Fruit fly (Drosophila melanogaster): ENCODE results near the gene Ptip.

Gene Ptip

dm6 chr3L:14049620-14050253, 20.8 kb upstream of the Ptip start, which contains the start of gene Neurl4 (continued):
- no peak for TF ChIP-seq CG8290 (GFP tag; optimal IDR thresholded peaks at IDR 0.05)
- no peak for TF ChIP-seq CG8290 (tag; optimal IDR thresholded peaks at IDR 0.05)
- TF ChIP-seq CG34376 (GFP tag; optimal IDR thresholded peaks at IDR 0.05): no peak
- no peak for TF ChIP-seq CG10431 (GFP tag; optimal IDR thresholded peaks at IDR 0.05)
- TF ChIP-seq Elba2 (GFP tag; optimal IDR thresholded peaks at IDR 0.05): peak; percentile 63
- no peak for TF ChIP-seq nom (GFP tag; optimal IDR thresholded peaks at IDR 0.05)
- TF ChIP-seq HLH4C (GFP tag; IDR thresholded peaks at IDR 0.05; ENCODE audit: partially characterized antibody): no peak
- TF ChIP-seq sna (GFP tag; IDR thresholded peaks at IDR 0.05; ENCODE audit: partially characterized antibody): no peak
- TF ChIP-seq Meics (GFP tag; optimal IDR thresholded peaks at IDR 0.05): no peak
- peak; percentile 63; the same call in 2 of the 3 replicates for TF ChIP-seq dysf (GFP tag; IDR thresholded peaks at IDR 0.05)
- no peak for TF ChIP-seq Nf-YB (GFP tag; optimal IDR thresholded peaks at IDR 0.05)
- TF ChIP-seq CG3407 (GFP tag; optimal IDR thresholded peaks at IDR 0.05): peak; percentile 8
- TF ChIP-seq CG30403 (GFP tag; optimal IDR thresholded peaks at IDR 0.05): peak; percentile 61
- TF ChIP-seq Eip74EF (GFP tag; optimal IDR thresholded peaks at IDR 0.05): no peak
- no peak for TF ChIP-seq CG17568 (GFP tag; optimal IDR thresholded peaks at IDR 0.05)
- TF ChIP-seq zen2 (GFP tag; IDR thresholded peaks at IDR 0.05; ENCODE audit: partially characterized antibody): no peak
- TF ChIP-seq pum (GFP tag; optimal IDR thresholded peaks at IDR 0.05): peak; percentile 62
- 0 out of 3 replicates have a peak, but pooled peaks have one; percentile 8 for TF ChIP-seq so (GFP tag; IDR thresholded peaks at IDR 0.05)
- TF ChIP-seq Doc2 (GFP tag; IDR thresholded peaks at IDR 0.05): no peak
- peak; percentile 78 for TF ChIP-seq CG1233 (GFP tag; optimal IDR thresholded peaks at IDR 0.05)
- TF ChIP-seq jing (GFP tag; optimal IDR thresholded peaks at IDR 0.05): peak; percentile 38
- peak; percentile 23 for TF ChIP-seq Usf (GFP tag; optimal IDR thresholded peaks at IDR 0.05)
- peak; percentile 60 for TF ChIP-seq Dek (tag; optimal IDR thresholded peaks at IDR 0.05)
- 0 out of 2 replicates have a peak, but pooled peaks have one; percentile 4 for TF ChIP-seq NFAT (GFP tag; IDR thresholded peaks at IDR 0.05)
- TF ChIP-seq jigr1 (GFP tag; IDR thresholded peaks at IDR 0.05): no peak
- TF ChIP-seq Optix (GFP tag; IDR thresholded peaks at IDR 0.05): no peak
- peak; percentile 74 for TF ChIP-seq bab2 (GFP tag; optimal IDR thresholded peaks at IDR 0.05)
- TF ChIP-seq ara (GFP tag; IDR thresholded peaks at IDR 0.05): no peak
- TF ChIP-seq CG2678 (tag; optimal IDR thresholded peaks at IDR 0.05): no peak
- TF ChIP-seq fu2 (GFP tag; optimal IDR thresholded peaks at IDR 0.05): peak; percentile 66
- no peak for TF ChIP-seq B-H2 (GFP tag; optimal IDR thresholded peaks at IDR 0.05)
- TF ChIP-seq maf-S (GFP tag; optimal IDR thresholded peaks at IDR 0.05): peak; percentile 42
- TF ChIP-seq Lim3 (GFP tag; IDR thresholded peaks at IDR 0.05): no peak
- TF ChIP-seq ftz-f1 (GFP tag; optimal IDR thresholded peaks at IDR 0.05): no peak
- peak; percentile 60; the same call in 2 of the 3 replicates for TF ChIP-seq tgo (GFP tag; IDR thresholded peaks at IDR 0.05)
- 0 out of 4 replicates have a peak, but pooled peaks have one; percentile 15 for TF ChIP-seq Dll (GFP tag; IDR thresholded peaks at IDR 0.05; ENCODE audit: partially characterized antibody)
- TF ChIP-seq NC2α (GFP tag; optimal IDR thresholded peaks at IDR 0.05): peak; percentile 14
- TF ChIP-seq CG32767 (GFP tag; IDR thresholded peaks at IDR 0.05): peak; percentile 63; the same call in 1 of the 2 replicates
- TF ChIP-seq Xbp1 (GFP tag; optimal IDR thresholded peaks at IDR 0.05): peak; percentile 83
- TF ChIP-seq CG14667 (GFP tag; IDR thresholded peaks at IDR 0.05): no peak
- TF ChIP-seq pb (GFP tag; optimal IDR thresholded peaks at IDR 0.05): no peak
- TF ChIP-seq CG3847 (GFP tag; IDR thresholded peaks at IDR 0.05): peak; percentile 71
- TF ChIP-seq unc-4 (GFP tag; IDR thresholded peaks at IDR 0.05; ENCODE audit: partially characterized antibody): no peak
- peak; percentile 34; the same call in 1 of the 2 replicates for TF ChIP-seq CG11247 (GFP tag; IDR thresholded peaks at IDR 0.05)
- peak; percentile 28 for TF ChIP-seq stwl (tag; optimal IDR thresholded peaks at IDR 0.05)
- TF ChIP-seq PHDP (tag; optimal IDR thresholded peaks at IDR 0.05): no peak
- peak; percentile 47 for TF ChIP-seq CG6813 (GFP tag; optimal IDR thresholded peaks at IDR 0.05)
- TF ChIP-seq CG11695 (GFP tag; IDR thresholded peaks at IDR 0.05): peak; percentile 54; the same call in 2 of the 3 replicates
- TF ChIP-seq CG1024 (GFP tag; IDR thresholded peaks at IDR 0.05): peak; percentile 73
- TF ChIP-seq nmo (GFP tag; optimal IDR thresholded peaks at IDR 0.05): peak; percentile 86
